Fruit fly (Drosophila melanogaster) whole organism, embryonic: ENCODE data around the gene CG4270.

Source experiments
- Abd-B ChIP-seq: fragments of 200-800 bp; sonication (Bioruptor generic); optimal IDR thresholded peaks from 2 replicates; lab custom pipeline; 2018; ENCODE audit warnings: missing biosample characterization, mild to moderate bottlenecking, missing genetic modification characterization, moderate library complexity
- CG10209 ChIP-seq: fragments of 200-800 bp; sonication (Bioruptor generic); optimal IDR thresholded peaks from 3 replicates; lab custom pipeline; 2017; ENCODE audit warnings: missing biosample characterization, mild to moderate bottlenecking, missing genetic modification characterization, missing genetic modification reagents
- CG10267 ChIP-seq: fragments of 200-800 bp; sonication (Bioruptor generic); optimal IDR thresholded peaks from 2 replicates; lab custom pipeline; 2018; ENCODE audit warnings: missing biosample characterization, mild to moderate bottlenecking, missing genetic modification characterization, moderate library complexity
- CG10654 ChIP-seq: fragments of 200-800 bp; sonication (Bioruptor generic); optimal IDR thresholded peaks from 2 replicates; lab custom pipeline; 2016; ENCODE audit warnings: missing biosample characterization, missing genetic modification characterization
- CG10959 ChIP-seq: fragments of 200-800 bp; sonication (Bioruptor generic); IDR thresholded peaks from 2 replicates; pipeline ENCODE4 v1.3.6; 2022; ENCODE audit warnings: missing biosample characterization, missing genetic modification characterization
- CG12071 ChIP-seq: fragments of 200-800 bp; sonication (Bioruptor generic); optimal IDR thresholded peaks from 3 replicates; lab custom pipeline; 2018; ENCODE audit warnings: missing biosample characterization, mild to moderate bottlenecking, missing genetic modification characterization
- CG12659 ChIP-seq: fragments of 200-800 bp; sonication (Bioruptor generic); optimal IDR thresholded peaks from 3 replicates; lab custom pipeline; 2017; ENCODE audit warnings: mild to moderate bottlenecking, missing biosample characterization, missing genetic modification reagents, missing genetic modification characterization
- CG13287 ChIP-seq: fragments of 200-800 bp; sonication (Bioruptor generic); IDR thresholded peaks from 2 replicates; pipeline ENCODE4 v1.3.6; 2022; ENCODE audit warnings: missing biosample characterization, missing genetic modification characterization; ENCODE audit not compliant: partially characterized antibody
- CG15514 ChIP-seq: fragments of 200-800 bp; sonication (Bioruptor generic); optimal IDR thresholded peaks from 3 replicates; lab custom pipeline; 2017; ENCODE audit warnings: missing biosample characterization, missing genetic modification characterization, mild to moderate bottlenecking, moderate library complexity, missing genetic modification reagents
- CG17829 ChIP-seq: fragments of 200-800 bp; optimal IDR thresholded peaks from 2 replicates; lab custom pipeline; 2019; ENCODE audit warnings: missing biosample characterization, mild to moderate bottlenecking, missing genetic modification characterization, moderate library complexity
- CG17912 ChIP-seq: fragments of 200-800 bp; sonication (Bioruptor generic); optimal IDR thresholded peaks from 2 replicates; lab custom pipeline; 2018; ENCODE audit warnings: missing biosample characterization, mild to moderate bottlenecking, missing genetic modification characterization
- CG18599 ChIP-seq: fragments of 200-800 bp; sonication (Bioruptor generic); optimal IDR thresholded peaks from 3 replicates; lab custom pipeline; 2017; ENCODE audit warnings: missing biosample characterization, missing genetic modification characterization, mild to moderate bottlenecking, moderate library complexity, missing genetic modification reagents
- CG31441 ChIP-seq: fragments of 200-800 bp; sonication (Bioruptor generic); IDR thresholded peaks from 2 replicates; pipeline ENCODE4 v1.3.6; 2022; ENCODE audit warnings: missing biosample characterization, missing genetic modification characterization
- CG3838 ChIP-seq: fragments of 200-800 bp; sonication (Bioruptor generic); optimal IDR thresholded peaks from 3 replicates; lab custom pipeline; 2016; ENCODE audit warnings: missing biosample characterization, missing genetic modification characterization
- CG4360 ChIP-seq: fragments of 200-800 bp; sonication (Bioruptor generic); IDR thresholded peaks from 2 replicates; pipeline ENCODE4 v1.3.6; 2022; ENCODE audit warnings: missing biosample characterization, missing genetic modification characterization
- CG7987 ChIP-seq: fragments of 200-800 bp; sonication (Bioruptor generic); optimal IDR thresholded peaks from 2 replicates; lab custom pipeline; 2018; ENCODE audit warnings: missing biosample characterization, mild to moderate bottlenecking, missing genetic modification characterization, moderate library complexity
- CG9876 ChIP-seq: fragments of 200-800 bp; sonication (Bioruptor generic); optimal IDR thresholded peaks from 2 replicates; lab custom pipeline; 2016; ENCODE audit warnings: missing biosample characterization, missing genetic modification characterization
- CHES-1-like ChIP-seq: fragments of 200-800 bp; sonication (Bioruptor generic); optimal IDR thresholded peaks from 2 replicates; lab custom pipeline; 2016; ENCODE audit warnings: missing biosample characterization, missing genetic modification characterization
- Dp ChIP-seq: fragments of 200-800 bp; sonication (Bioruptor generic); optimal IDR thresholded peaks from 2 replicates; lab custom pipeline; 2018; ENCODE audit warnings: missing biosample characterization, mild to moderate bottlenecking, missing genetic modification characterization, moderate library complexity
- ERR ChIP-seq: fragments of 200-800 bp; sonication (Bioruptor generic); optimal IDR thresholded peaks from 2 replicates; lab custom pipeline; 2016; ENCODE audit warnings: missing biosample characterization, missing genetic modification characterization
- HmgD ChIP-seq: fragments of 200-800 bp; sonication (Bioruptor generic); optimal IDR thresholded peaks from 3 replicates; lab custom pipeline; 2016; ENCODE audit warnings: missing biosample characterization, missing genetic modification characterization
- Neu2 ChIP-seq: fragments of 200-800 bp; sonication (Bioruptor generic); optimal IDR thresholded peaks from 3 replicates; lab custom pipeline; 2016; ENCODE audit warnings: missing biosample characterization, missing genetic modification characterization, borderline replicate concordance
- NfI ChIP-seq: fragments of 200-800 bp; sonication (Bioruptor generic); optimal IDR thresholded peaks from 3 replicates; lab custom pipeline; 2018; ENCODE audit warnings: missing biosample characterization, mild to moderate bottlenecking, missing genetic modification characterization, moderate library complexity
- Opbp ChIP-seq: fragments of 200-800 bp; sonication (Bioruptor generic); IDR thresholded peaks from 3 replicates; pipeline ENCODE4 v1.3.6; 2022; ENCODE audit warnings: missing biosample characterization, missing genetic modification characterization; ENCODE audit not compliant: partially characterized antibody
- Pdp1 ChIP-seq, 2 experiments: fragments of 200-800 bp; sonication (Bioruptor generic); optimal IDR thresholded peaks; 3 replicates each; lab custom pipeline; 2016; ENCODE audit warnings: missing biosample characterization in 2 of 2, missing genetic modification characterization in 2 of 2, mild to moderate bottlenecking in 1 of 2, moderate library complexity in 1 of 2
- Sin3A ChIP-seq: fragments of >200 bp; optimal IDR thresholded peaks from 2 replicates; lab custom pipeline; 2018
- Sox100B ChIP-seq: fragments of 200-800 bp; sonication (Bioruptor generic); optimal IDR thresholded peaks from 3 replicates; lab custom pipeline; 2018; ENCODE audit warnings: missing biosample characterization, mild to moderate bottlenecking, missing genetic modification characterization
- Sox102F ChIP-seq: fragments of 200-800 bp; sonication (Bioruptor generic); optimal IDR thresholded peaks from 2 replicates; lab custom pipeline; 2018; ENCODE audit warnings: missing biosample characterization, mild to moderate bottlenecking, missing genetic modification characterization, moderate library complexity
- TFAM ChIP-seq: fragments of 200-800 bp; sonication (Bioruptor generic); optimal IDR thresholded peaks from 2 replicates; lab custom pipeline; 2017; ENCODE audit warnings: missing biosample characterization, missing genetic modification characterization, inconsistent platforms
- Xbp1 ChIP-seq: fragments of 200-800 bp; sonication (Bioruptor generic); optimal IDR thresholded peaks from 3 replicates; lab custom pipeline; 2016; ENCODE audit warnings: missing biosample characterization, mild to moderate bottlenecking, missing genetic modification characterization
- Xrp1 ChIP-seq: fragments of 200-800 bp; sonication (Bioruptor generic); IDR thresholded peaks from 2 replicates; pipeline ENCODE4 v1.3.6; 2022; ENCODE audit warnings: missing biosample characterization, missing genetic modification characterization
- ac ChIP-seq: fragments of 200-800 bp; sonication (Bioruptor generic); optimal IDR thresholded peaks from 3 replicates; lab custom pipeline; 2017; ENCODE audit warnings: missing biosample characterization, mild to moderate bottlenecking, missing genetic modification characterization
- al ChIP-seq: fragments of 200-800 bp; sonication (Bioruptor generic); IDR thresholded peaks from 2 replicates; pipeline ENCODE4 v1.3.6; 2022; ENCODE audit warnings: missing biosample characterization, missing genetic modification characterization
- dysf ChIP-seq: fragments of 200-800 bp; sonication (Bioruptor generic); IDR thresholded peaks from 3 replicates; pipeline ENCODE4 v1.3.6; 2022; ENCODE audit warnings: missing biosample characterization, missing genetic modification characterization
- esg ChIP-seq: fragments of 200-800 bp; sonication (Bioruptor generic); conservative IDR thresholded peaks from 2 replicates; pipeline ENCODE4 v1.3.6; 2022; ENCODE audit warnings: missing biosample characterization, missing genetic modification characterization
- grn ChIP-seq: fragments of 200-800 bp; sonication (Bioruptor generic); optimal IDR thresholded peaks from 3 replicates; lab custom pipeline; 2017; ENCODE audit warnings: missing biosample characterization, missing genetic modification characterization
- her ChIP-seq: fragments of 200-800 bp; sonication (Bioruptor generic); optimal IDR thresholded peaks from 2 replicates; lab custom pipeline; 2016; ENCODE audit warnings: missing biosample characterization, missing genetic modification characterization
- insv ChIP-seq, 2 experiments: fragments of 200-800 bp; sonication (Bioruptor generic); optimal IDR thresholded peaks; 3 replicates each; lab custom pipeline; 2016 to 2018; ENCODE audit warnings: missing biosample characterization in 2 of 2, missing genetic modification characterization in 2 of 2
- inv ChIP-seq: fragments of 200-800 bp; sonication (Bioruptor generic); IDR thresholded peaks from 2 replicates; pipeline ENCODE4 v1.3.6; 2022; ENCODE audit warnings: missing biosample characterization, missing genetic modification characterization; ENCODE audit not compliant: partially characterized antibody
- lbe ChIP-seq: fragments of 200-800 bp; sonication (Bioruptor generic); optimal IDR thresholded peaks from 2 replicates; lab custom pipeline; 2016; ENCODE audit warnings: missing biosample characterization, mild to moderate bottlenecking, missing genetic modification characterization
- p53 ChIP-seq: fragments of 200-800 bp; sonication (Bioruptor generic); optimal IDR thresholded peaks from 2 replicates; lab custom pipeline; 2016; ENCODE audit warnings: missing biosample characterization, missing genetic modification characterization
- pb ChIP-seq: fragments of 200-800 bp; sonication (Bioruptor generic); optimal IDR thresholded peaks from 3 replicates; lab custom pipeline; 2016; ENCODE audit warnings: missing biosample characterization, missing genetic modification characterization
- phol ChIP-seq: fragments of 200-800 bp; sonication (Bioruptor generic); optimal IDR thresholded peaks from 3 replicates; lab custom pipeline; 2018; ENCODE audit warnings: missing biosample characterization, mild to moderate bottlenecking, missing genetic modification characterization, moderate library complexity
- pnt ChIP-seq: fragments of 200-800 bp; sonication (Bioruptor generic); optimal IDR thresholded peaks from 3 replicates; lab custom pipeline; 2016; ENCODE audit warnings: missing biosample characterization, missing genetic modification characterization
- sd ChIP-seq: fragments of 200-800 bp; sonication (Bioruptor generic); optimal IDR thresholded peaks from 3 replicates; lab custom pipeline; 2018; ENCODE audit warnings: missing biosample characterization, mild to moderate bottlenecking, missing genetic modification characterization, moderate library complexity
- stwl ChIP-seq: fragments of 200-800 bp; sonication (Bioruptor generic); optimal IDR thresholded peaks from 3 replicates; lab custom pipeline; 2018; ENCODE audit warnings: missing biosample characterization, mild to moderate bottlenecking, missing genetic modification characterization, moderate library complexity
- sug ChIP-seq: fragments of 200-800 bp; optimal IDR thresholded peaks from 2 replicates; lab custom pipeline; 2019; ENCODE audit warnings: missing biosample characterization, mild to moderate bottlenecking, missing genetic modification characterization, moderate library complexity
- vfl ChIP-seq: fragments of 200-800 bp; sonication (Bioruptor generic); optimal IDR thresholded peaks from 2 replicates; lab custom pipeline; 2016; ENCODE audit warnings: missing biosample characterization, missing genetic modification characterization
- wor ChIP-seq: fragments of 200-800 bp; sonication (Bioruptor generic); IDR thresholded peaks from 2 replicates; pipeline ENCODE4 v1.3.6; 2022; ENCODE audit warnings: missing biosample characterization, missing genetic modification characterization

Gene CG4270

DNA sequence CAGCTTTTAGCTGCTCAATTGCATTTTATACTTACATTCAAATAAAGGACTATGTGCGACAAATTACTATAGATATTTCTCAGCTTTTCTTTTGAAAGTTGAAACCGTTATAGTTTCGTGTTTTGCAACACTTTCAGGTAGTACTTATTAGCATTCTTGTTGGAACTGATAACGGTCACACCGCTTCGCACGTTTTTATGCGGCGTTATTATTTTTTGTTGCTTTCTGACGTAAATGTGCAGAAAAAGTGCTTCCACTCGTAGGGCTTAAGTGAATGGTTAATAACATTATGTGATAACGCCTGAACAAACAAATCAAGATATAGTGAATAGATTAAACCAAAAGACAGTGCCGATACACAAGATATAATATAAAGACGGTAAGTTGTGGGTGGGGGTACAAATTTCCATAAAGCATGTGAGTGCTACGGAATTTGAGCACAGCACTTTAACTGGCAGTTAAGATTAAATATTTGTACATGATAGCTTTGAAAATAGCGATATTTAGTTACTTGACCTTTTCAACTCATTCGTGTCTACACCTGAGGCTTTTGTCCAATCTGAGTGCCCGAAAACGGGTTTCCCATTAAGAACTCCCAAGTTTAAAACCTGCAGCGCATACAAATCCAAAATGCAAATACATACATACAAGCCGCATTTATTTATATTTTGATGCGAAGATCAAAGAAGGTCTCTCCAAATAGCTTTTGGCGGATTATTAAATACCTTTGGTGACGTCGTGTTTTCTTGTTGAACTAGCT, 42.5 kb upstream of the CG4270 start, which contains the start of gene papi (continued):
- TF ChIP-seq CG17829 (tag; lab: Kevin White, UChicago): peak; percentile 13
- TF ChIP-seq CG7987 (GFP tag; lab: Kevin White, UChicago): peak; percentile 38
- peak; percentile 75 for TF ChIP-seq sd
- TF ChIP-seq pb (GFP tag; lab: Kevin White, UChicago): no peak
- TF ChIP-seq inv (GFP tag; lab: Robert Waterston, UW): no peak
- TF ChIP-seq Sox102F: no peak
- no peak for TF ChIP-seq grn
- TF ChIP-seq CG17912 (GFP tag; lab: Kevin White, UChicago): no peak
- no peak for TF ChIP-seq Neu2 (GFP tag; lab: Kevin White, UChicago)
- TF ChIP-seq wor (GFP tag; lab: Robert Waterston, UW): no peak
- TF ChIP-seq NfI (GFP tag; lab: Kevin White, UChicago): no peak
- peak; percentile 54 for TF ChIP-seq CG12659
- TF ChIP-seq ERR (GFP tag; lab: Kevin White, UChicago): no peak
- peak; percentile 6 for TF ChIP-seq sug
- TF ChIP-seq dysf: no peak
- peak; percentile 46 for TF ChIP-seq stwl (tag; lab: Kevin White, UChicago)
- TF ChIP-seq Xrp1 (GFP tag; lab: Robert Waterston, UW): no peak
- TF ChIP-seq Dp (GFP tag; lab: Kevin White, UChicago): peak; percentile 27
- no peak for TF ChIP-seq CG10959 (GFP tag; lab: Robert Waterston, UW)
- no peak for TF ChIP-seq esg (GFP tag; lab: Robert Waterston, UW)
- peak in 1 of 2 experiments; percentile 92 for TF ChIP-seq insv (GFP tag; optimal IDR thresholded peaks at IDR 0.05; lab: Kevin White, UChicago)
- TF ChIP-seq CG31441 (GFP tag; lab: Robert Waterston, UW): no peak
- TF ChIP-seq CG10209 (GFP tag; lab: Kevin White, UChicago): no peak
- no peak for TF ChIP-seq CG3838 (GFP tag; lab: Kevin White, UChicago)
- TF ChIP-seq HmgD (GFP tag; lab: Kevin White, UChicago): no peak
- TF ChIP-seq Sin3A (lab: Kevin White, UChicago): peak; percentile 22
- TF ChIP-seq vfl (GFP tag; lab: Kevin White, UChicago): no peak
- TF ChIP-seq CG9876 (GFP tag; lab: Kevin White, UChicago): no peak
- no peak for TF ChIP-seq CG12071
- TF ChIP-seq Xbp1 (GFP tag; lab: Kevin White, UChicago): peak; percentile 9
- TF ChIP-seq Sox100B (GFP tag; lab: Kevin White, UChicago): no peak
- peak; percentile 3 for TF ChIP-seq phol (tag; lab: Kevin White, UChicago)
- 0 out of 3 replicates have a peak, but pooled peaks have one; percentile 38 for TF ChIP-seq Opbp (GFP tag; lab: Robert Waterston, UW)
- TF ChIP-seq her (GFP tag; lab: Kevin White, UChicago): peak; percentile 28
- no peak for TF ChIP-seq Abd-B (GFP tag; lab: Kevin White, UChicago)
- peak; percentile 31 for TF ChIP-seq lbe (GFP tag; lab: Kevin White, UChicago)
- peak in 1 of 2 experiments; percentile 91 for TF ChIP-seq Pdp1 (GFP tag; optimal IDR thresholded peaks at IDR 0.05; lab: Kevin White, UChicago)
- no peak for TF ChIP-seq pnt
- peak; percentile 5 for TF ChIP-seq CG15514 (GFP tag; lab: Kevin White, UChicago)
- TF ChIP-seq CG18599: no peak
- no peak for TF ChIP-seq ac
- TF ChIP-seq p53 (GFP tag; lab: Kevin White, UChicago): no peak
- peak; percentile 27 for TF ChIP-seq CHES-1-like (GFP tag; lab: Kevin White, UChicago)
- no peak for TF ChIP-seq CG10654 (GFP tag; lab: Kevin White, UChicago)
- 0 out of 2 replicates have a peak, but pooled peaks have one; percentile 38 for TF ChIP-seq CG4360
- TF ChIP-seq TFAM (GFP tag; lab: Kevin White, UChicago): no peak
- TF ChIP-seq al (GFP tag; lab: Robert Waterston, UW): no peak
- TF ChIP-seq CG13287 (GFP tag; lab: Robert Waterston, UW): 0 out of 2 replicates have a peak, but pooled peaks have one; percentile 15
- peak; percentile 91 for TF ChIP-seq CG10267
